Worm (Caenorhabditis elegans) whole organism, mixed stage, embryonic: ENCODE data around the gene lido-8.

Experiments
- M03D4.4 ChIP-seq: sonication (generic microtip); optimal IDR thresholded peaks from 2 replicates; lab custom pipeline; 2017; ENCODE audit warnings: mild to moderate bottlenecking, missing genetic modification characterization, missing compliant biosample characterization
- bed-3 ChIP-seq: fragments of 200-800 bp; sonication (Bioruptor generic); optimal IDR thresholded peaks from 3 replicates; lab custom pipeline; 2018; ENCODE audit warnings: mild to moderate bottlenecking, missing genetic modification characterization, moderate library complexity, missing compliant biosample characterization
- blmp-1 ChIP-seq: fragments of 150-350 bp; optimal IDR thresholded peaks from 2 replicates; lab custom pipeline; 2014; ENCODE audit warnings: missing biosample characterization, missing genetic modification characterization
- ceh-39 ChIP-seq: fragments of 150-350 bp; optimal IDR thresholded peaks from 2 replicates; lab custom pipeline; 2014; ENCODE audit warnings: missing biosample characterization, missing genetic modification characterization
- ceh-43 ChIP-seq: fragments of 200-800 bp; sonication (Bioruptor generic); optimal IDR thresholded peaks from 2 replicates; lab custom pipeline; 2018; ENCODE audit warnings: mild to moderate bottlenecking, missing genetic modification characterization, moderate library complexity, missing compliant biosample characterization
- ceh-83 ChIP-seq: fragments of 200-800 bp; sonication (Bioruptor generic); optimal IDR thresholded peaks from 2 replicates; lab custom pipeline; 2018; ENCODE audit warnings: mild to moderate bottlenecking, missing genetic modification characterization, missing compliant biosample characterization
- ces-1 ChIP-seq: fragments of 150-350 bp; optimal IDR thresholded peaks from 2 replicates; lab custom pipeline; 2014; ENCODE audit warnings: missing biosample characterization, missing genetic modification reagents, missing genetic modification characterization
- cnd-1 ChIP-seq: fragments of 200-800 bp; sonication (Bioruptor generic); optimal IDR thresholded peaks from 2 replicates; lab custom pipeline; 2018; ENCODE audit warnings: mild to moderate bottlenecking, missing genetic modification characterization, missing compliant biosample characterization
- drap-1 ChIP-seq: fragments of 200-800 bp; sonication (Bioruptor generic); optimal IDR thresholded peaks from 3 replicates; lab custom pipeline; 2018; ENCODE audit warnings: mild to moderate bottlenecking, missing genetic modification characterization, missing compliant biosample characterization
- elt-1 ChIP-seq: sonication (generic microtip); optimal IDR thresholded peaks from 2 replicates; lab custom pipeline; 2017; ENCODE audit warnings: missing genetic modification characterization, mild to moderate bottlenecking, missing compliant biosample characterization, antibody characterized with exemption, moderate library complexity, borderline replicate concordance; ENCODE audit not compliant: insufficient read depth
- elt-3 ChIP-seq: fragments of 150-350 bp; optimal IDR thresholded peaks from 2 replicates; lab custom pipeline; 2014; ENCODE audit warnings: missing biosample characterization, missing genetic modification characterization
- flh-1 ChIP-seq: fragments of 200-800 bp; sonication (Bioruptor generic); optimal IDR thresholded peaks from 2 replicates; lab custom pipeline; 2018; ENCODE audit warnings: mild to moderate bottlenecking, missing genetic modification characterization, moderate library complexity, missing compliant biosample characterization
- ham-2 ChIP-seq: fragments of 200-800 bp; sonication (Bioruptor generic); optimal IDR thresholded peaks from 2 replicates; lab custom pipeline; 2018; ENCODE audit warnings: mild to moderate bottlenecking, missing genetic modification characterization, missing compliant biosample characterization
- hlh-1 ChIP-seq: fragments of 150-350 bp; optimal IDR thresholded peaks from 2 replicates; lab custom pipeline; 2014; ENCODE audit warnings: missing biosample characterization, missing genetic modification reagents, missing genetic modification characterization
- lin-32 ChIP-seq: fragments of 200-800 bp; sonication (Bioruptor generic); optimal IDR thresholded peaks from 2 replicates; lab custom pipeline; 2018; ENCODE audit warnings: mild to moderate bottlenecking, missing genetic modification characterization, missing compliant biosample characterization
- lsy-2 ChIP-seq: fragments of 150-350 bp; optimal IDR thresholded peaks from 2 replicates; lab custom pipeline; 2014; ENCODE audit warnings: missing biosample characterization, missing genetic modification characterization
- mab-5 ChIP-seq: fragments of 150-350 bp; optimal IDR thresholded peaks from 2 replicates; lab custom pipeline; 2014; ENCODE audit warnings: missing biosample characterization, missing genetic modification characterization
- mep-1 ChIP-seq: fragments of 150-350 bp; optimal IDR thresholded peaks from 2 replicates; lab custom pipeline; 2017; ENCODE audit warnings: missing biosample characterization, missing genetic modification reagents, missing genetic modification characterization, inconsistent platforms
- mls-2 ChIP-seq: sonication (generic microtip); optimal IDR thresholded peaks from 2 replicates; lab custom pipeline; 2016; ENCODE audit warnings: mild to moderate bottlenecking, missing genetic modification characterization, moderate library complexity, missing compliant biosample characterization
- nhr-12 ChIP-seq: fragments of 150-350 bp; optimal IDR thresholded peaks from 2 replicates; lab custom pipeline; 2014; ENCODE audit warnings: missing biosample characterization, missing genetic modification characterization
- nhr-237 ChIP-seq: fragments of 150-350 bp; optimal IDR thresholded peaks from 2 replicates; lab custom pipeline; 2014; ENCODE audit warnings: missing biosample characterization, missing genetic modification characterization
- nhr-28 ChIP-seq: fragments of 150-350 bp; optimal IDR thresholded peaks from 2 replicates; lab custom pipeline; 2014; ENCODE audit warnings: missing biosample characterization, missing genetic modification characterization
- pha-4 ChIP-seq: fragments of 150-350 bp; optimal IDR thresholded peaks from 2 replicates; lab custom pipeline; 2018; ENCODE audit warnings: missing biosample characterization, missing genetic modification reagents, missing genetic modification characterization
- sem-2 ChIP-seq: fragments of 200-800 bp; sonication (Bioruptor generic); optimal IDR thresholded peaks from 2 replicates; lab custom pipeline; 2018; ENCODE audit warnings: mild to moderate bottlenecking, missing genetic modification characterization, missing compliant biosample characterization
- sptf-1 ChIP-seq: sonication (generic microtip); optimal IDR thresholded peaks from 2 replicates; lab custom pipeline; 2017; ENCODE audit warnings: mild to moderate bottlenecking, missing genetic modification characterization, moderate library complexity, missing compliant biosample characterization
- tbx-8 ChIP-seq: fragments of 200-800 bp; sonication (Bioruptor generic); optimal IDR thresholded peaks from 2 replicates; lab custom pipeline; 2018; ENCODE audit warnings: mild to moderate bottlenecking, missing genetic modification characterization, moderate library complexity, missing compliant biosample characterization
- unc-120 ChIP-seq: sonication (generic microtip); optimal IDR thresholded peaks from 2 replicates; lab custom pipeline; 2017; ENCODE audit warnings: missing genetic modification characterization, missing compliant biosample characterization; ENCODE audit not compliant: poor library complexity, severe bottlenecking
- unc-62 ChIP-seq: fragments of 150-350 bp; optimal IDR thresholded peaks from 2 replicates; lab custom pipeline; 2014; ENCODE audit warnings: missing biosample characterization, missing genetic modification reagents, missing genetic modification characterization
- zip-8 ChIP-seq: fragments of 150-350 bp; optimal IDR thresholded peaks from 2 replicates; lab custom pipeline; 2014; ENCODE audit warnings: missing biosample characterization, missing genetic modification characterization
- ztf-11 ChIP-seq: fragments of 150-350 bp; optimal IDR thresholded peaks from 2 replicates; lab custom pipeline; 2014; ENCODE audit warnings: missing biosample characterization, missing genetic modification characterization

lido-8 gene

DNA sequence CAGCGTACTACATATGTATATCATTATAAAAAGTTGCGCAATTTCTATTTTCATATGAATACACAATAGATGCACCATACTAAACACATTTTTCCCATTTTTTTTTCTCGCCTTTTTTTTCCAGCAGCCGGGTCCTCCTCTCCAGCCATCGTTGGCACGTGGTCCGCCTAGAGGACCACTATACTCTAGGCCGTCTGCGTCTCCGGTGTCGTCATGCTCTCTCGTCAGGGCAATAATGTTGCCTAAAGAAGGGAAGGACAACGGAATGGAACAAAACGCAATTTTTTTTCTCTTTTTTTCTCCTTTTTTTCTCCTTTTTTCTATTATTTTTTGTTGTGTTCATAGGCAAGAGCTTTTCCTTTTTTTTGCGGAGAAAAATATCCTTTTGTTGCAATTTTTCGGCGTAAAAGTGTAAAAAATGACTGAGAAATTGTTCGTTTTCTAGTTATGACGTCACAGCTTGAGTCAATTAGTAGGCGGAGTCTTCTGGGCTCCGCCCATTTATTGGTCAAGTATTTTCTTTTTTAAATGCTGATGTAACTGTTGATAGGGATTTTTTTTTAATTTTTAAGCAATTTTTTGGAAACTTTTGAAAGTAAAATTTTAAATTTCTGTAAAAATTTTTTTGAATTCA, 34.2 kb upstream of the lido-8 start:
- TF ChIP-seq ceh-39 (tag; lab: Kevin White, UChicago) (no peak), lin-32 (no peak), zip-8 (tag; lab: Kevin White, UChicago) (peak; percentile 77)

DNA sequence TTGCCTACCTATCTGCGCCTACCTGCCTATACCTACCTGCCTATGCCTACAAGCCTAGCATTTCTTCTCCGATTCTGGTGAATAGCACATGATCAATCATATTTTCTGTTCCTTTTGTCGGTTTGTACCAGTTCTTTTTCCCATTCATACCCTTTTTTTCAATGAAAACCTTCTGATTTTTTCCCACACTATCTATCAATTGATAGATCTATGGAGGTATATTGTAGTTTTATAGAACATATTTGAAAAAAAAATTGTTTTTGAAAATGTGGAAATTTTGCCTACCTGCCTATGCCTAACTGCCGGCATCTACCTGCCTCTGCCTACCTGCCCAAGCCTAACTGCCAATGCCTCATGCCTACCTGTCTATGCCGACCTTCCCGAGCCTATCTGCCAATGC, 33.2 kb upstream of the lido-8 start:
- TF ChIP-seq pha-4 (tag; lab: Kevin White, UChicago) (no peak), bed-3 (GFP tag; lab: Kevin White, UChicago) (no peak), cnd-1 (tag; lab: Kevin White, UChicago) (no peak), unc-120 (no peak), mab-5 (tag; lab: Kevin White, UChicago) (no peak), nhr-12 (no peak), ces-1 (GFP tag; lab: Kevin White, UChicago) (no peak), unc-62 (GFP tag; lab: Kevin White, UChicago) (no peak), mls-2 (tag; lab: Kevin White, UChicago) (no peak), nhr-237 (tag; lab: Kevin White, UChicago) (no peak), M03D4.4 (tag; lab: Kevin White, UChicago) (no peak), hlh-1 (tag; lab: Kevin White, UChicago) (no peak), lin-32 (no peak), sptf-1 (tag; lab: Kevin White, UChicago) (no peak), nhr-28 (no peak), ztf-11 (no peak), mep-1 (tag; lab: Kevin White, UChicago) (no peak), tbx-8 (GFP tag; lab: Kevin White, UChicago) (no peak)

DNA sequence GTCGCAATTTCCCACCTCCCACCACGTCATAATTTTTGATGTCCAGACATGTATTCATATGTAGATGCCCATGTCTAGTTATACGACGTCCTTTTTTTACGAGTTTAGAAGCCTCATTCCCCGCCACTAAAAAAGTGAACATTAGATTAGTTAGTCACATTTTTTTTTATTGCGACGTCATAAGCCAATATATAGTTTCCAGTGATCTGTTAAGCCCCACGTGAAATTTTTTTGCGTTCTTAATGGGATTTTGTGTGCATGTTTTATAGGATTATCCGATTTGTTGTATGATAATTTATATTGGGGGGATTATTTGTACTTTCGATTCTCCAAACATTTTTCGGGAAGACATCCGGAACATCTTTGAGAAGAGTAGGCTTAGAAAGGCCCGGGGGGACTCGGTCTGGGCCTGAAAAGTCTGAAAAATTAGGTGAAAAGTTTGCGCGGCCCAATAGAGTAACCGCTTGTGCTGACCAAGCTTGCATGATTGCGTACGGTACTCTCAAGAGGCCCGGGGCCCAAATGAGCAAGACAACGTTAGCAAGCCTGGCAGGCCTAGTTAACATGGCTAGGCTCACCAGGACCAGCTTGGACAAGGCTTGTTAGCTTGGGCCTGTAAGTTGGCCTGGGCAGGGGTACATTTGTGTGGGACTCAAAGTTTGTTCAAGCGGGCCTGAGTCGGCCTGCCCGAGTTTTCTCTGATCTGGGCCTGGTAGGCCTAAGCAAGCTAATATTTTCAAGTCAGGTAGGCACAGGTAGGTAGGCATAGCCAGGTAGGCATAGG, 31.4 kb upstream of the lido-8 start:
- TF ChIP-seq nhr-237 (tag; lab: Kevin White, UChicago) (no peak), elt-3 (tag; lab: Kevin White, UChicago) (no peak), mep-1 (tag; lab: Kevin White, UChicago) (no peak), ceh-43 (GFP tag; lab: Kevin White, UChicago) (no peak), tbx-8 (GFP tag; lab: Kevin White, UChicago) (no peak), hlh-1 (tag; lab: Kevin White, UChicago) (no peak), M03D4.4 (tag; lab: Kevin White, UChicago) (no peak), pha-4 (tag; lab: Kevin White, UChicago) (no peak), cnd-1 (tag; lab: Kevin White, UChicago) (no peak), flh-1 (GFP tag; lab: Kevin White, UChicago) (no peak), blmp-1 (tag; lab: Kevin White, UChicago) (no peak), sem-2 (GFP tag; lab: Kevin White, UChicago) (no peak), elt-1 (tag; lab: Kevin White, UChicago) (no peak), ceh-83 (GFP tag; lab: Kevin White, UChicago) (no peak), unc-62 (GFP tag; lab: Kevin White, UChicago) (no peak)

DNA sequence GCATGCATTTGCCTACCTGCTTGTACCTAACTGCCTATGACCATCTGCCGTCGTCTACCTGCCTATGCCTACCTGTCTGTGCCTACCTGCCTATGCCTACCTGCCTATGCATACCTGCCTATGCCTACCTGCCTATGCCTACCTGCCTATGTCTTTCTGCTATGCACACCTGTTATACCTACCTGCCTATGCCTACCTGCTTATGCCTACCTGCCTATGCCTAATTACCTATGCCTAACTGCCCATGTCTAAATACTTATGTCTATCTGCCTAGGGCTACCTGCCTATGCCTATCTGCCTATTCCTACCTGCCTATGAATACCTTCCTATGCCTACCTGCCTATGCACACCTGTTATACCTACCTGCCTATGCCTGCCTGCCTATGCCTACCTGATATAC, 30.5 kb upstream of the lido-8 start:
- TF ChIP-seq pha-4 (tag; lab: Kevin White, UChicago), result no peak
- no peak for TF ChIP-seq ham-2 (GFP tag; lab: Kevin White, UChicago)
- TF ChIP-seq drap-1 (GFP tag; lab: Kevin White, UChicago), result no peak
- no peak for TF ChIP-seq nhr-237 (tag; lab: Kevin White, UChicago)
- no peak for TF ChIP-seq bed-3 (GFP tag; lab: Kevin White, UChicago)
- no peak for TF ChIP-seq ceh-39 (tag; lab: Kevin White, UChicago)
- TF ChIP-seq sem-2 (GFP tag; lab: Kevin White, UChicago), result no peak
- TF ChIP-seq sptf-1 (tag; lab: Kevin White, UChicago), result no peak
- no peak for TF ChIP-seq lsy-2 (tag; lab: Kevin White, UChicago)
